Worm (Caenorhabditis elegans) whole organism, L4 larva: ENCODE results near the gene T20G5.8.
A peak's percentile ranks its signal among the peaks of the same experiment; 100 is the strongest.

Experiments used
- F44E2.7 ChIP-seq: fragments of 200-800 bp; sonication (Bioruptor generic); IDR thresholded peaks from 2 replicates; pipeline ENCODE4 v2.1.2; 2022; ENCODE audit warnings: missing genetic modification characterization, missing compliant biosample characterization
- F49E8.2 ChIP-seq: sonication (generic microtip); optimal IDR thresholded peaks from 2 replicates; lab custom pipeline; 2016; ENCODE audit warnings: missing compliant biosample characterization, mild to moderate bottlenecking, missing genetic modification characterization, borderline replicate concordance
- T20F7.1 ChIP-seq: fragments of 200-800 bp; sonication (Bioruptor generic); optimal IDR thresholded peaks from 2 replicates; lab custom pipeline; 2018; ENCODE audit warnings: mild to moderate bottlenecking, missing genetic modification characterization, missing compliant biosample characterization
- T26A8.4 ChIP-seq: fragments of 200-800 bp; sonication (Bioruptor generic); IDR thresholded peaks from 2 replicates; pipeline ENCODE4 v1.3.6; 2022; ENCODE audit warnings: missing genetic modification characterization, missing compliant biosample characterization
- Y105C5A.15 ChIP-seq: fragments of 200-800 bp; sonication (Bioruptor generic); IDR thresholded peaks from 2 replicates; pipeline ENCODE4 v1.3.6; 2022; ENCODE audit warnings: missing genetic modification characterization, missing compliant biosample characterization
- Y5F2A.4 ChIP-seq: fragments of 200-800 bp; sonication (Bioruptor generic); optimal IDR thresholded peaks from 2 replicates; lab custom pipeline; 2018; ENCODE audit warnings: mild to moderate bottlenecking, missing genetic modification characterization, missing compliant biosample characterization
- ZK337.2 ChIP-seq: fragments of 200-800 bp; sonication (Bioruptor generic); IDR thresholded peaks from 2 replicates; pipeline ENCODE4 v1.3.6; 2022; ENCODE audit warnings: missing genetic modification reagents, missing genetic modification characterization, missing compliant biosample characterization
- aha-1 ChIP-seq: fragments of 150-350 bp; peaks from one replicate; lab custom pipeline; 2014; ENCODE audit warnings: missing biosample characterization, missing genetic modification characterization
- ama-1 ChIP-seq: fragments of 150-350 bp; optimal IDR thresholded peaks from 2 replicates; lab custom pipeline; 2014; ENCODE audit warnings: inconsistent platforms, mixed read lengths
- attf-4 ChIP-seq: sonication (generic microtip); optimal IDR thresholded peaks from 3 replicates; lab custom pipeline; 2017; ENCODE audit warnings: missing biosample characterization, missing genetic modification characterization
- ceh-20 ChIP-seq: fragments of 200-800 bp; sonication (Bioruptor generic); IDR thresholded peaks from 2 replicates; pipeline ENCODE4 v1.3.6; 2022; ENCODE audit warnings: missing genetic modification reagents, missing genetic modification characterization, missing compliant biosample characterization
- ceh-32 ChIP-seq: sonication (generic microtip); optimal IDR thresholded peaks from 2 replicates; lab custom pipeline; 2016; ENCODE audit warnings: mild to moderate bottlenecking, missing genetic modification characterization, missing compliant biosample characterization; ENCODE audit not compliant: poor library complexity
- ceh-44 ChIP-seq: fragments of 200-800 bp; sonication (Bioruptor generic); IDR thresholded peaks from 2 replicates; pipeline ENCODE4 v1.3.6; 2022; ENCODE audit warnings: missing genetic modification reagents, missing genetic modification characterization, missing compliant biosample characterization
- daf-12 ChIP-seq: fragments of 150-350 bp; optimal IDR thresholded peaks from 2 replicates; lab custom pipeline; 2014; ENCODE audit warnings: missing biosample characterization, missing genetic modification reagents, missing genetic modification characterization
- daf-16 ChIP-seq, 3 experiments: sonication (generic microtip); optimal IDR thresholded peaks; 2 replicates each; lab custom pipeline; 2016 to 2017; ENCODE audit warnings: missing genetic modification characterization in 3 of 3, missing genetic modification reagents in 3 of 3, mild to moderate bottlenecking in 2 of 3, missing compliant biosample characterization in 2 of 3, missing biosample characterization in 1 of 3, moderate library complexity in 1 of 3
- daf-8 ChIP-seq: fragments of 200-800 bp; sonication (Bioruptor generic); IDR thresholded peaks from 2 replicates; pipeline ENCODE4 v1.3.6; 2022; ENCODE audit warnings: missing genetic modification characterization, missing compliant biosample characterization
- duxl-1 ChIP-seq: sonication (generic microtip); optimal IDR thresholded peaks from 2 replicates; lab custom pipeline; 2016; ENCODE audit warnings: mild to moderate bottlenecking, missing genetic modification characterization, moderate library complexity, missing compliant biosample characterization; ENCODE audit not compliant: poor library complexity
- fkh-10 ChIP-seq: fragments of 150-350 bp; optimal IDR thresholded peaks from 2 replicates; lab custom pipeline; 2014; ENCODE audit warnings: missing biosample characterization, missing genetic modification reagents, missing genetic modification characterization
- fos-1 ChIP-seq: fragments of 150-350 bp; optimal IDR thresholded peaks from 2 replicates; lab custom pipeline; 2014; ENCODE audit warnings: missing biosample characterization, missing genetic modification characterization
- gei-8 ChIP-seq: fragments of 200-800 bp; sonication (Bioruptor generic); optimal IDR thresholded peaks from 2 replicates; lab custom pipeline; 2018; ENCODE audit warnings: mild to moderate bottlenecking, missing genetic modification characterization, missing compliant biosample characterization
- hmg-1.1 ChIP-seq: fragments of 200-800 bp; sonication (Bioruptor generic); IDR thresholded peaks from 2 replicates; pipeline ENCODE4 v1.3.6; 2022; ENCODE audit warnings: missing genetic modification reagents, missing genetic modification characterization, missing compliant biosample characterization
- lin-1 ChIP-seq: fragments of 200-800 bp; sonication (Bioruptor generic); IDR thresholded peaks from 2 replicates; pipeline ENCODE4 v1.3.6; 2022; ENCODE audit warnings: missing genetic modification reagents, missing genetic modification characterization, missing compliant biosample characterization
- lin-13 ChIP-seq: fragments of 150-350 bp; optimal IDR thresholded peaks from 2 replicates; lab custom pipeline; 2014; ENCODE audit warnings: missing biosample characterization, missing genetic modification reagents, missing genetic modification characterization
- lin-29 ChIP-seq: fragments of 200-800 bp; sonication (Bioruptor generic); IDR thresholded peaks from 2 replicates; pipeline ENCODE4 v1.3.6; 2022; ENCODE audit warnings: missing genetic modification reagents, missing genetic modification characterization, missing compliant biosample characterization
- lin-38 ChIP-seq: fragments of 200-800 bp; sonication (Bioruptor generic); IDR thresholded peaks from 2 replicates; pipeline ENCODE4 v1.3.6; 2022; ENCODE audit warnings: missing genetic modification reagents, missing genetic modification characterization, missing compliant biosample characterization
- lin-39 ChIP-seq: fragments of 150-350 bp; optimal IDR thresholded peaks from 2 replicates; lab custom pipeline; 2014; ENCODE audit warnings: missing biosample characterization, missing genetic modification reagents, missing genetic modification characterization
- mdt-29 ChIP-seq: fragments of 200-800 bp; sonication (Bioruptor generic); IDR thresholded peaks from 2 replicates; pipeline ENCODE4 v1.3.6; 2022; ENCODE audit warnings: missing genetic modification reagents, missing genetic modification characterization, missing compliant biosample characterization
- mep-1 ChIP-seq: fragments of 150-350 bp; sonication (generic microtip); optimal IDR thresholded peaks from 3 replicates; lab custom pipeline; 2014; ENCODE audit warnings: missing biosample characterization, missing genetic modification characterization
- mxl-3 ChIP-seq: fragments of 200-800 bp; sonication (Bioruptor generic); optimal IDR thresholded peaks from 2 replicates; lab custom pipeline; 2018; ENCODE audit warnings: mild to moderate bottlenecking, missing genetic modification characterization, missing compliant biosample characterization
- nhr-10 ChIP-seq: fragments of 150-350 bp; optimal IDR thresholded peaks from 2 replicates; lab custom pipeline; 2014; ENCODE audit warnings: missing biosample characterization, missing genetic modification characterization
- nhr-102 ChIP-seq: sonication (generic microtip); optimal IDR thresholded peaks from 2 replicates; lab custom pipeline; 2016; ENCODE audit warnings: mild to moderate bottlenecking, missing genetic modification characterization, moderate library complexity, missing compliant biosample characterization
- nhr-111 ChIP-seq: fragments of 200-800 bp; sonication (Bioruptor generic); optimal IDR thresholded peaks from 2 replicates; lab custom pipeline; 2018; ENCODE audit warnings: mild to moderate bottlenecking, missing genetic modification characterization, missing compliant biosample characterization
- nhr-237 ChIP-seq: sonication (generic microtip); optimal IDR thresholded peaks from 2 replicates; lab custom pipeline; 2017; ENCODE audit warnings: missing biosample characterization, missing genetic modification characterization
- nhr-41 ChIP-seq: fragments of 200-800 bp; sonication (Bioruptor generic); IDR thresholded peaks from 2 replicates; pipeline ENCODE4 v1.3.6; 2022; ENCODE audit warnings: missing genetic modification reagents, missing genetic modification characterization, missing compliant biosample characterization
- nhr-48 ChIP-seq: sonication (generic microtip); optimal IDR thresholded peaks from 2 replicates; lab custom pipeline; 2016; ENCODE audit warnings: mild to moderate bottlenecking, missing genetic modification characterization, missing compliant biosample characterization
- nhr-6 ChIP-seq: fragments of 150-350 bp; optimal IDR thresholded peaks from 2 replicates; lab custom pipeline; 2014; ENCODE audit warnings: missing biosample characterization, missing genetic modification characterization
- pqm-1 ChIP-seq: sonication (generic microtip); optimal IDR thresholded peaks from 2 replicates; lab custom pipeline; 2017; ENCODE audit warnings: missing biosample characterization, missing genetic modification characterization
- sdz-12 ChIP-seq: fragments of 200-800 bp; sonication (Bioruptor generic); optimal IDR thresholded peaks from 2 replicates; lab custom pipeline; 2018; ENCODE audit warnings: mild to moderate bottlenecking, missing genetic modification characterization, missing compliant biosample characterization
- snpc-1.2 ChIP-seq: fragments of 200-800 bp; sonication (Bioruptor generic); IDR thresholded peaks from 2 replicates; pipeline ENCODE4 v1.3.6; 2022; ENCODE audit warnings: missing genetic modification reagents, missing genetic modification characterization, missing compliant biosample characterization
- snpc-4 ChIP-seq: fragments of 150-350 bp; optimal IDR thresholded peaks from 2 replicates; lab custom pipeline; 2014; ENCODE audit warnings: missing biosample characterization, missing genetic modification characterization
- tra-1 ChIP-seq: fragments of 200-800 bp; sonication (Bioruptor generic); IDR thresholded peaks from 2 replicates; pipeline ENCODE4 v1.3.6; 2022; ENCODE audit warnings: missing genetic modification reagents, missing genetic modification characterization, missing compliant biosample characterization
- unc-130 ChIP-seq: sonication (generic microtip); optimal IDR thresholded peaks from 2 replicates; lab custom pipeline; 2016; ENCODE audit warnings: missing genetic modification reagents, missing genetic modification characterization, missing compliant biosample characterization
- unc-39 ChIP-seq: sonication (generic microtip); optimal IDR thresholded peaks from 2 replicates; lab custom pipeline; 2017; ENCODE audit warnings: missing biosample characterization, missing genetic modification characterization
- zag-1 ChIP-seq: fragments of 150-350 bp; optimal IDR thresholded peaks from 2 replicates; lab custom pipeline; 2014; ENCODE audit warnings: missing biosample characterization, missing genetic modification characterization
- zfp-3 ChIP-seq: fragments of 200-800 bp; sonication (Bioruptor generic); conservative IDR thresholded peaks from 2 replicates; pipeline ENCODE4 v1.3.6; 2022; ENCODE audit warnings: missing genetic modification reagents, missing genetic modification characterization, missing compliant biosample characterization
- zip-2 ChIP-seq: fragments of 150-350 bp; optimal IDR thresholded peaks from 2 replicates; lab custom pipeline; 2014; ENCODE audit warnings: missing biosample characterization, missing genetic modification characterization
- ztf-11 ChIP-seq: fragments of 150-350 bp; optimal IDR thresholded peaks from 2 replicates; lab custom pipeline; 2014; ENCODE audit warnings: missing biosample characterization, missing genetic modification characterization
- ztf-7 ChIP-seq: fragments of 150-350 bp; optimal IDR thresholded peaks from 2 replicates; lab custom pipeline; 2014; ENCODE audit warnings: missing biosample characterization, missing genetic modification characterization

The T20G5.8 gene

ce11 chrIII:10151719-10152118, 47.4 kb upstream of the T20G5.8 start (continued):
- TF ChIP-seq hmg-1.1 (GFP tag; lab: Robert Waterston, UW) (peak; percentile 50; the same call in 1 of the 2 replicates), Y5F2A.4 (no peak), nhr-10 (tag; lab: Kevin White, UChicago) (no peak), aha-1 (tag; lab: Kevin White, UChicago) (peak; percentile 11), snpc-1.2 (GFP tag; lab: Robert Waterston, UW) (no peak), fkh-10 (peak; percentile 52), mep-1 (tag; lab: Kevin White, UChicago) (peak; percentile 42)
- TF ChIP-seq, all 104 proteins: peak for 13

- TF ChIP-seq zfp-3 (0 out of 2 replicates have a peak, but pooled peaks have one; percentile 20), Y105C5A.15 (GFP tag; lab: Robert Waterston, UW) (no peak)
- TF ChIP-seq, all 104 proteins: peak for 1
These were observed 46.7 kb upstream of the T20G5.8 start, which contains the start of gene nac-3 for ce11 chrIII:10152495-10152894. Gene nac-3, plus strand, starts transcription at chrIII:10152795.

- TF ChIP-seq ceh-20 (no peak), lin-29 (GFP tag; lab: Robert Waterston, UW) (no peak), daf-12 (tag; lab: Kevin White, UChicago) (no peak), mxl-3 (GFP tag; lab: Kevin White, UChicago) (no peak), sdz-12 (GFP tag; lab: Kevin White, UChicago) (no peak), zag-1 (tag; lab: Kevin White, UChicago) (no peak), daf-8 (GFP tag; lab: Robert Waterston, UW) (no peak), ztf-7 (tag; lab: Kevin White, UChicago) (no peak), T20F7.1 (GFP tag; lab: Kevin White, UChicago) (no peak), ZK337.2 (GFP tag; lab: Robert Waterston, UW) (no peak), lin-13 (GFP tag; lab: Kevin White, UChicago) (no peak), aha-1 (tag; lab: Kevin White, UChicago) (peak; percentile 61), nhr-41 (no peak), lin-39 (tag; lab: Kevin White, UChicago) (no peak), mdt-29 (GFP tag; lab: Robert Waterston, UW) (0 out of 2 replicates have a peak, but pooled peaks have one; percentile 46), duxl-1 (no peak), unc-130 (GFP tag; lab: Kevin White, UChicago) (no peak), unc-39 (no peak), nhr-237 (tag; lab: Kevin White, UChicago) (no peak), gei-8 (GFP tag; lab: Kevin White, UChicago) (no peak), hmg-1.1 (GFP tag; lab: Robert Waterston, UW) (peak; percentile 38; the same call in 1 of the 2 replicates), nhr-48 (tag; lab: Kevin White, UChicago) (peak; percentile 8), fos-1 (tag; lab: Kevin White, UChicago) (no peak), snpc-4 (no peak), attf-4 (tag; lab: Kevin White, UChicago) (no peak), zip-2 (tag; lab: Kevin White, UChicago) (no peak), F49E8.2 (tag; lab: Kevin White, UChicago) (no peak), mep-1 (tag; lab: Kevin White, UChicago) (peak; percentile 54), nhr-102 (tag; lab: Kevin White, UChicago) (no peak), nhr-6 (tag; lab: Kevin White, UChicago) (no peak), fkh-10 (peak; percentile 56), lin-38 (GFP tag; lab: Robert Waterston, UW) (no peak), F44E2.7 (no peak), ceh-44 (GFP tag; lab: Robert Waterston, UW) (no peak), pqm-1 (tag; lab: Kevin White, UChicago) (no peak), T26A8.4 (GFP tag; lab: Robert Waterston, UW) (no peak), Y5F2A.4 (no peak), tra-1 (GFP tag; lab: Robert Waterston, UW) (0 out of 2 replicates have a peak, but pooled peaks have one; percentile 28), lin-1 (GFP tag; lab: Robert Waterston, UW) (no peak), ceh-32 (no peak), ztf-11 (tag; lab: Kevin White, UChicago) (no peak), nhr-111 (GFP tag; lab: Kevin White, UChicago) (no peak), daf-16 (GFP tag; optimal IDR thresholded peaks at IDR 0.05; lab: Kevin White, UChicago) (no peak), daf-16 (tag; optimal IDR thresholded peaks at IDR 0.05; lab: Kevin White, UChicago) (no peak), ama-1 (lab: Kevin White, UChicago) (no peak)
These were observed 46.1 kb upstream of the T20G5.8 start for ce11 chrIII:10153003-10153402.
